Fruit fly (Drosophila melanogaster) whole organism, embryonic: ENCODE results near the gene GluProRS.

Source experiments
- CG10565 ChIP-seq: fragments of 200-800 bp; sonication (Bioruptor generic); optimal IDR thresholded peaks from 3 replicates; lab custom pipeline; 2016; ENCODE audit warnings: missing biosample characterization, mild to moderate bottlenecking, missing genetic modification characterization
- CG11723 ChIP-seq: fragments of 200-800 bp; sonication (Bioruptor generic); optimal IDR thresholded peaks from 2 replicates; lab custom pipeline; 2017; ENCODE audit warnings: missing biosample characterization, mild to moderate bottlenecking, missing genetic modification characterization
- CG12942 ChIP-seq: fragments of 200-800 bp; sonication (Bioruptor generic); optimal IDR thresholded peaks from 3 replicates; lab custom pipeline; 2016; ENCODE audit warnings: missing biosample characterization, missing genetic modification characterization
- CG14014 ChIP-seq: fragments of 200-800 bp; sonication (Bioruptor generic); IDR thresholded peaks from 2 replicates; pipeline ENCODE4 v1.3.6; 2022; ENCODE audit warnings: missing biosample characterization, missing genetic modification characterization
- CG14710 ChIP-seq: fragments of 200-800 bp; sonication (Bioruptor generic); optimal IDR thresholded peaks from 3 replicates; lab custom pipeline; 2019; ENCODE audit warnings: missing biosample characterization, mild to moderate bottlenecking, missing genetic modification characterization, moderate library complexity
- CG1647 ChIP-seq: fragments of 200-800 bp; sonication (Bioruptor generic); optimal IDR thresholded peaks from 3 replicates; lab custom pipeline; 2016; ENCODE audit warnings: missing biosample characterization, missing genetic modification characterization
- CG1832 ChIP-seq: fragments of 200-800 bp; sonication (Bioruptor generic); optimal IDR thresholded peaks from 2 replicates; lab custom pipeline; 2017; ENCODE audit warnings: missing biosample characterization, mild to moderate bottlenecking, missing genetic modification characterization, inconsistent platforms
- CG18476 ChIP-seq: fragments of 200-800 bp; sonication (Bioruptor generic); optimal IDR thresholded peaks from 2 replicates; lab custom pipeline; 2016; ENCODE audit warnings: missing biosample characterization, mild to moderate bottlenecking, missing genetic modification characterization
- CG2129 ChIP-seq: fragments of 200-800 bp; sonication (Bioruptor generic); IDR thresholded peaks from 2 replicates; pipeline ENCODE4 v1.3.6; 2022; ENCODE audit warnings: missing biosample characterization, missing genetic modification characterization; ENCODE audit not compliant: partially characterized antibody
- CG30403 ChIP-seq: fragments of 200-800 bp; sonication (Bioruptor generic); optimal IDR thresholded peaks from 3 replicates; lab custom pipeline; 2016; ENCODE audit warnings: missing biosample characterization, missing genetic modification characterization
- CG3281 ChIP-seq: fragments of 200-800 bp; sonication (Bioruptor generic); optimal IDR thresholded peaks from 3 replicates; lab custom pipeline; 2017; ENCODE audit warnings: missing biosample characterization, mild to moderate bottlenecking, missing genetic modification characterization
- CG4404 ChIP-seq: fragments of 200-800 bp; sonication (Bioruptor generic); IDR thresholded peaks from 2 replicates; pipeline ENCODE4 v1.3.6; 2022; ENCODE audit warnings: missing biosample characterization, missing genetic modification characterization
- CG6272 ChIP-seq: fragments of 200-800 bp; sonication (Bioruptor generic); IDR thresholded peaks from 2 replicates; pipeline ENCODE4 v1.3.6; 2022; ENCODE audit warnings: missing biosample characterization, missing genetic modification characterization
- CG6791 ChIP-seq: fragments of 200-800 bp; sonication (Bioruptor generic); IDR thresholded peaks from 3 replicates; pipeline ENCODE4 v1.3.6; 2022; ENCODE audit warnings: missing biosample characterization, missing genetic modification characterization; ENCODE audit not compliant: partially characterized antibody
- CG7745 ChIP-seq: fragments of 200-800 bp; sonication (Bioruptor generic); optimal IDR thresholded peaks from 2 replicates; lab custom pipeline; 2018; ENCODE audit warnings: missing biosample characterization, mild to moderate bottlenecking, missing genetic modification characterization, moderate library complexity
- CG7786 ChIP-seq: fragments of 200-800 bp; sonication (Bioruptor generic); optimal IDR thresholded peaks from 2 replicates; lab custom pipeline; 2016; ENCODE audit warnings: missing biosample characterization, missing genetic modification characterization
- CG7987 ChIP-seq: fragments of 200-800 bp; sonication (Bioruptor generic); optimal IDR thresholded peaks from 2 replicates; lab custom pipeline; 2018; ENCODE audit warnings: missing biosample characterization, mild to moderate bottlenecking, missing genetic modification characterization, moderate library complexity
- CG8388 ChIP-seq: fragments of 200-800 bp; sonication (Bioruptor generic); optimal IDR thresholded peaks from 2 replicates; lab custom pipeline; 2019; ENCODE audit warnings: missing biosample characterization, mild to moderate bottlenecking, missing genetic modification characterization, moderate library complexity
- CG9876 ChIP-seq: fragments of 200-800 bp; sonication (Bioruptor generic); optimal IDR thresholded peaks from 2 replicates; lab custom pipeline; 2016; ENCODE audit warnings: missing biosample characterization, missing genetic modification characterization
- CoRest ChIP-seq: fragments of 200-800 bp; sonication (Bioruptor generic); optimal IDR thresholded peaks from 3 replicates; lab custom pipeline; 2018; ENCODE audit warnings: missing biosample characterization, mild to moderate bottlenecking, missing genetic modification characterization, moderate library complexity
- Doc3 ChIP-seq: fragments of 200-800 bp; sonication (Bioruptor generic); IDR thresholded peaks from 3 replicates; pipeline ENCODE4 v1.3.6; 2022; ENCODE audit warnings: missing biosample characterization, missing genetic modification characterization; ENCODE audit not compliant: partially characterized antibody
- Dp ChIP-seq: fragments of 200-800 bp; sonication (Bioruptor generic); optimal IDR thresholded peaks from 2 replicates; lab custom pipeline; 2018; ENCODE audit warnings: missing biosample characterization, mild to moderate bottlenecking, missing genetic modification characterization, moderate library complexity
- H15 ChIP-seq: fragments of 200-800 bp; sonication (Bioruptor generic); IDR thresholded peaks from 3 replicates; pipeline ENCODE4 v1.3.6; 2022; ENCODE audit warnings: missing biosample characterization, missing genetic modification characterization
- Hr51 ChIP-seq, 2 experiments: fragments of 200-800 bp; sonication (Bioruptor generic); optimal IDR thresholded peaks; 2 replicates in 1 of 2; 3 replicates in 1 of 2; lab custom pipeline; 2016 to 2018; ENCODE audit warnings: missing biosample characterization in 2 of 2, missing genetic modification characterization in 2 of 2, mild to moderate bottlenecking in 1 of 2, moderate library complexity in 1 of 2
- MTF-1 ChIP-seq: fragments of 200-800 bp; sonication (Bioruptor generic); optimal IDR thresholded peaks from 2 replicates; lab custom pipeline; 2018; ENCODE audit warnings: missing biosample characterization, mild to moderate bottlenecking, missing genetic modification characterization, borderline replicate concordance
- Mes4 ChIP-seq: fragments of 200-800 bp; sonication (Bioruptor generic); optimal IDR thresholded peaks from 2 replicates; lab custom pipeline; 2016; ENCODE audit warnings: missing biosample characterization, missing genetic modification characterization
- NFAT ChIP-seq: fragments of 200-800 bp; sonication (Bioruptor generic); IDR thresholded peaks from 2 replicates; pipeline ENCODE4 v1.3.6; 2022; ENCODE audit warnings: missing biosample characterization, missing genetic modification characterization
- Rx ChIP-seq: fragments of 200-800 bp; sonication (Bioruptor generic); IDR thresholded peaks from 2 replicates; pipeline ENCODE4 v1.3.6; 2022; ENCODE audit warnings: missing biosample characterization, missing genetic modification characterization
- ara ChIP-seq: fragments of 200-800 bp; sonication (Bioruptor generic); IDR thresholded peaks from 2 replicates; pipeline ENCODE4 v1.3.6; 2022; ENCODE audit warnings: missing biosample characterization, missing genetic modification characterization
- cg ChIP-seq: fragments of 200-800 bp; sonication (Bioruptor generic); optimal IDR thresholded peaks from 3 replicates; lab custom pipeline; 2019; ENCODE audit warnings: missing biosample characterization, mild to moderate bottlenecking, missing genetic modification characterization, moderate library complexity
- chinmo ChIP-seq: fragments of 200-800 bp; sonication (Bioruptor generic); IDR thresholded peaks from 4 replicates; pipeline ENCODE4 v1.3.6; 2022; ENCODE audit warnings: missing biosample characterization, missing genetic modification characterization; ENCODE audit not compliant: partially characterized antibody
- danr ChIP-seq: fragments of 200-800 bp; sonication (Bioruptor generic); IDR thresholded peaks from 2 replicates; pipeline ENCODE4 v1.3.6; 2022; ENCODE audit warnings: missing biosample characterization, missing genetic modification characterization
- fru ChIP-seq: fragments of >200 bp; optimal IDR thresholded peaks from 2 replicates; lab custom pipeline; 2017
- gcm2 ChIP-seq: fragments of 200-800 bp; sonication (Bioruptor generic); optimal IDR thresholded peaks from 2 replicates; lab custom pipeline; 2016; ENCODE audit warnings: missing biosample characterization, missing genetic modification characterization
- gsb ChIP-seq: fragments of 200-800 bp; sonication (Bioruptor generic); IDR thresholded peaks from 2 replicates; pipeline ENCODE4 v1.3.6; 2022; ENCODE audit warnings: missing biosample characterization, missing genetic modification characterization
- kni ChIP-seq: fragments of 200-800 bp; sonication (Bioruptor generic); optimal IDR thresholded peaks from 3 replicates; lab custom pipeline; 2017; ENCODE audit warnings: mild to moderate bottlenecking, missing biosample characterization, missing genetic modification reagents, missing genetic modification characterization
- nmo ChIP-seq: fragments of 200-800 bp; sonication (Bioruptor generic); optimal IDR thresholded peaks from 2 replicates; lab custom pipeline; 2018; ENCODE audit warnings: missing biosample characterization, mild to moderate bottlenecking, missing genetic modification characterization, moderate library complexity
- rib ChIP-seq: fragments of 200-800 bp; sonication (Bioruptor generic); IDR thresholded peaks from 2 replicates; pipeline ENCODE4 v1.3.6; 2022; ENCODE audit warnings: missing biosample characterization, missing genetic modification characterization
- sd ChIP-seq: fragments of 200-800 bp; sonication (Bioruptor generic); optimal IDR thresholded peaks from 3 replicates; lab custom pipeline; 2018; ENCODE audit warnings: missing biosample characterization, mild to moderate bottlenecking, missing genetic modification characterization, moderate library complexity
- sr ChIP-seq: fragments of 200-800 bp; sonication (Bioruptor generic); IDR thresholded peaks from 3 replicates; pipeline ENCODE4 v1.3.6; 2022; ENCODE audit warnings: missing biosample characterization, missing genetic modification characterization
- tin ChIP-seq: fragments of 200-800 bp; sonication (Bioruptor generic); optimal IDR thresholded peaks from 3 replicates; lab custom pipeline; 2016; ENCODE audit warnings: missing biosample characterization, missing genetic modification characterization
- tio ChIP-seq: fragments of 200-800 bp; sonication (Bioruptor generic); optimal IDR thresholded peaks from 2 replicates; lab custom pipeline; 2017; ENCODE audit warnings: missing biosample characterization, missing genetic modification characterization, inconsistent platforms
- tll ChIP-seq, 2 experiments: fragments of 200-800 bp in 1 of 2; fragments of >200 bp in 1 of 2; sonication (Bioruptor generic) in 1 of 2; optimal IDR thresholded peaks; 2 replicates each; lab custom pipeline; 2017 to 2019; ENCODE audit warnings: missing biosample characterization in 2 of 2, missing genetic modification characterization in 2 of 2, mild to moderate bottlenecking in 1 of 2, moderate library complexity in 1 of 2
- trem ChIP-seq: fragments of 200-800 bp; optimal IDR thresholded peaks from 3 replicates; lab custom pipeline; 2019; ENCODE audit warnings: missing biosample characterization, mild to moderate bottlenecking, missing genetic modification characterization, moderate library complexity
- usp ChIP-seq: fragments of >200 bp; optimal IDR thresholded peaks from 2 replicates; lab custom pipeline; 2017; ENCODE audit warnings: missing biosample characterization, missing genetic modification characterization
- vnd ChIP-seq: fragments of 200-800 bp; sonication (Bioruptor generic); IDR thresholded peaks from 3 replicates; pipeline ENCODE4 v1.3.6; 2022; ENCODE audit warnings: missing biosample characterization, missing genetic modification characterization; ENCODE audit not compliant: partially characterized antibody
- yki ChIP-seq: fragments of >200 bp; optimal IDR thresholded peaks from 3 replicates; lab custom pipeline; 2018
- zf30C ChIP-seq: fragments of 200-800 bp; sonication (Bioruptor generic); optimal IDR thresholded peaks from 3 replicates; lab custom pipeline; 2018; ENCODE audit warnings: missing biosample characterization, mild to moderate bottlenecking, missing genetic modification characterization

The GluProRS gene

dm6 chr3R:23933684-23934575 lies 24.3 kb downstream of the GluProRS start, which contains the start of gene CG5854 (continued):
- TF ChIP-seq Doc3 (GFP tag; lab: Robert Waterston, UW) (no peak), CG7745 (no peak), CG3281 (peak; percentile 79), cg (GFP tag; lab: Kevin White, UChicago) (no peak), CG30403 (GFP tag; lab: Kevin White, UChicago) (peak; percentile 70), CG14710 (tag; lab: Kevin White, UChicago) (peak; percentile 27), CG11723 (GFP tag; lab: Kevin White, UChicago) (peak; percentile 57), tio (GFP tag; lab: Kevin White, UChicago) (no peak), CoRest (tag; lab: Kevin White, UChicago) (peak; percentile 52), Hr51 (GFP tag; optimal IDR thresholded peaks at IDR 0.05; lab: Kevin White, UChicago) (peak; percentile 57 to 78), sr (GFP tag; lab: Robert Waterston, UW) (peak; percentile 32; the same call in 1 of the 3 replicates), CG9876 (peak; percentile 73), CG6272 (0 out of 2 replicates have a peak, but pooled peaks have one; percentile 42), CG1647 (GFP tag; lab: Kevin White, UChicago) (peak; percentile 59), trem (tag; lab: Kevin White, UChicago) (peak; percentile 59), usp (GFP tag; lab: Kevin White, UChicago) (no peak), tin (GFP tag; lab: Kevin White, UChicago) (peak; percentile 77), tll (GFP tag; optimal IDR thresholded peaks at IDR 0.05; lab: Kevin White, UChicago) (no peak), fru (no peak), chinmo (peak; percentile 83; the same call in 1 of the 4 replicates), CG8388 (GFP tag; lab: Kevin White, UChicago) (peak; percentile 78), CG2129 (GFP tag; lab: Robert Waterston, UW) (no peak), CG12942 (GFP tag; lab: Kevin White, UChicago) (peak; percentile 50), H15 (GFP tag; lab: Robert Waterston, UW) (peak; percentile 69; the same call in 2 of the 3 replicates), CG6791 (GFP tag; lab: Robert Waterston, UW) (no peak), CG4404 (GFP tag; lab: Robert Waterston, UW) (peak; percentile 32; the same call in 1 of the 2 replicates), Rx (GFP tag; lab: Robert Waterston, UW) (peak; percentile 51; the same call in 1 of the 2 replicates), CG1832 (GFP tag; lab: Kevin White, UChicago) (no peak), CG7987 (GFP tag; lab: Kevin White, UChicago) (peak; percentile 59), yki (lab: Kevin White, UChicago) (no peak), vnd (GFP tag; lab: Robert Waterston, UW) (no peak), gcm2 (GFP tag; lab: Kevin White, UChicago) (peak; percentile 29), CG18476 (GFP tag; lab: Kevin White, UChicago) (peak; percentile 52), nmo (GFP tag; lab: Kevin White, UChicago) (peak; percentile 55), NFAT (GFP tag; lab: Robert Waterston, UW) (no peak), ara (peak; percentile 63; the same call in 1 of the 2 replicates), MTF-1 (peak; percentile 66), Mes4 (GFP tag; lab: Kevin White, UChicago) (peak; percentile 73), sd (tag; lab: Kevin White, UChicago) (peak; percentile 88), rib (GFP tag; lab: Robert Waterston, UW) (no peak), CG14014 (GFP tag; lab: Robert Waterston, UW) (peak; percentile 66; the same call in 1 of the 2 replicates), gsb (GFP tag; lab: Robert Waterston, UW) (peak; percentile 33; the same call in 1 of the 2 replicates), kni (GFP tag; lab: Kevin White, UChicago) (no peak), zf30C (GFP tag; lab: Kevin White, UChicago) (no peak), CG10565 (GFP tag; lab: Kevin White, UChicago) (no peak), CG7786 (GFP tag; lab: Kevin White, UChicago) (peak; percentile 71), danr (GFP tag; lab: Robert Waterston, UW) (peak; percentile 35; the same call in 1 of the 2 replicates), Dp (GFP tag; lab: Kevin White, UChicago) (peak; percentile 95)
